Fruit fly (Drosophila melanogaster) whole organism, embryonic: Measurements from ENCODE around the gene arm.
A peak's percentile ranks its signal among the peaks of the same experiment; 100 is the strongest.

ENCODE experiments used
- Bgb ChIP-seq: fragments of 200-800 bp; sonication (Bioruptor generic); IDR thresholded peaks from 2 replicates; pipeline ENCODE4 v1.3.6; 2022; ENCODE audit warnings: missing biosample characterization, missing genetic modification characterization; ENCODE audit not compliant: partially characterized antibody
- CG10366 ChIP-seq: fragments of 200-800 bp; sonication (Bioruptor generic); IDR thresholded peaks from 2 replicates; pipeline ENCODE4 v1.3.6; 2022; ENCODE audit warnings: missing biosample characterization, missing genetic modification characterization
- CG10462 ChIP-seq: fragments of 200-800 bp; sonication (Bioruptor generic); optimal IDR thresholded peaks from 2 replicates; lab custom pipeline; 2016; ENCODE audit warnings: missing biosample characterization, missing genetic modification characterization
- CG11247 ChIP-seq: fragments of 200-800 bp; sonication (Bioruptor generic); IDR thresholded peaks from 2 replicates; pipeline ENCODE4 v1.3.6; 2022; ENCODE audit warnings: missing biosample characterization, missing genetic modification characterization
- CG13775 ChIP-seq: fragments of 200-800 bp; sonication (Bioruptor generic); optimal IDR thresholded peaks from 3 replicates; lab custom pipeline; 2017; ENCODE audit warnings: missing biosample characterization, mild to moderate bottlenecking, missing genetic modification characterization
- CG16815 ChIP-seq: fragments of 200-800 bp; sonication (Bioruptor generic); optimal IDR thresholded peaks from 3 replicates; lab custom pipeline; 2017; ENCODE audit warnings: missing biosample characterization, mild to moderate bottlenecking, missing genetic modification characterization
- CG16863 ChIP-seq: fragments of 200-800 bp; sonication (Bioruptor generic); optimal IDR thresholded peaks from 3 replicates; lab custom pipeline; 2016; ENCODE audit warnings: missing biosample characterization, missing genetic modification characterization
- CG18599 ChIP-seq: fragments of 200-800 bp; sonication (Bioruptor generic); optimal IDR thresholded peaks from 3 replicates; lab custom pipeline; 2017; ENCODE audit warnings: missing biosample characterization, missing genetic modification characterization, mild to moderate bottlenecking, moderate library complexity, missing genetic modification reagents
- CG2202 ChIP-seq: fragments of 200-800 bp; sonication (Bioruptor generic); optimal IDR thresholded peaks from 2 replicates; lab custom pipeline; 2018; ENCODE audit warnings: missing biosample characterization, mild to moderate bottlenecking, missing genetic modification characterization
- CG2678 ChIP-seq: fragments of 200-800 bp; sonication (Bioruptor generic); optimal IDR thresholded peaks from 3 replicates; lab custom pipeline; 2019; ENCODE audit warnings: missing biosample characterization, mild to moderate bottlenecking, missing genetic modification characterization, moderate library complexity
- CG2712 ChIP-seq: fragments of 200-800 bp; optimal IDR thresholded peaks from 3 replicates; lab custom pipeline; 2019; ENCODE audit warnings: missing biosample characterization, mild to moderate bottlenecking, missing genetic modification characterization, moderate library complexity
- CG30431 ChIP-seq: fragments of 200-800 bp; sonication (Bioruptor generic); optimal IDR thresholded peaks from 2 replicates; lab custom pipeline; 2017; ENCODE audit warnings: missing biosample characterization, missing genetic modification characterization
- CG31388 ChIP-seq: fragments of 200-800 bp; sonication (Bioruptor generic); optimal IDR thresholded peaks from 2 replicates; lab custom pipeline; 2016; ENCODE audit warnings: missing biosample characterization, missing genetic modification characterization
- CG33557 ChIP-seq: fragments of 200-800 bp; sonication (Bioruptor generic); optimal IDR thresholded peaks from 2 replicates; lab custom pipeline; 2019; ENCODE audit warnings: missing biosample characterization, mild to moderate bottlenecking, missing genetic modification characterization, moderate library complexity
- CG3726 ChIP-seq: fragments of 200-800 bp; sonication (Bioruptor generic); IDR thresholded peaks from 3 replicates; pipeline ENCODE4, ENCODE4 v1.3.6; 2022; ENCODE audit warnings: missing biosample characterization, missing genetic modification characterization
- CG5180 ChIP-seq: fragments of 200-800 bp; sonication (Bioruptor generic); optimal IDR thresholded peaks from 3 replicates; lab custom pipeline; 2017; ENCODE audit warnings: missing biosample characterization, missing genetic modification characterization, mild to moderate bottlenecking, moderate library complexity, missing genetic modification reagents
- CG6791 ChIP-seq: fragments of 200-800 bp; sonication (Bioruptor generic); IDR thresholded peaks from 3 replicates; pipeline ENCODE4 v1.3.6; 2022; ENCODE audit warnings: missing biosample characterization, missing genetic modification characterization; ENCODE audit not compliant: partially characterized antibody
- CG7556 ChIP-seq: fragments of 200-800 bp; sonication (Bioruptor generic); optimal IDR thresholded peaks from 2 replicates; lab custom pipeline; 2017; ENCODE audit warnings: missing biosample characterization, mild to moderate bottlenecking, missing genetic modification characterization
- CG8089 ChIP-seq: fragments of 200-800 bp; sonication (Bioruptor generic); optimal IDR thresholded peaks from 3 replicates; lab custom pipeline; 2016; ENCODE audit warnings: missing biosample characterization, missing genetic modification characterization
- CG8765 ChIP-seq: fragments of 200-800 bp; sonication (Bioruptor generic); IDR thresholded peaks from 2 replicates; pipeline ENCODE4 v1.3.6; 2022; ENCODE audit warnings: missing biosample characterization, missing genetic modification characterization
- CG9727 ChIP-seq: fragments of 200-800 bp; sonication (Bioruptor generic); optimal IDR thresholded peaks from 3 replicates; lab custom pipeline; 2017; ENCODE audit warnings: missing biosample characterization, mild to moderate bottlenecking, missing genetic modification characterization
- Camta ChIP-seq: fragments of 200-800 bp; sonication (Bioruptor generic); optimal IDR thresholded peaks from 2 replicates; lab custom pipeline; 2016; ENCODE audit warnings: missing biosample characterization, missing genetic modification characterization
- Chrac-16 ChIP-seq: fragments of 200-800 bp; sonication (Bioruptor generic); optimal IDR thresholded peaks from 3 replicates; lab custom pipeline; 2016; ENCODE audit warnings: missing biosample characterization, missing genetic modification characterization
- Drgx ChIP-seq: fragments of 200-800 bp; sonication (Bioruptor generic); IDR thresholded peaks from 2 replicates; pipeline ENCODE4 v1.3.6; 2022; ENCODE audit warnings: missing biosample characterization, missing genetic modification characterization
- GATAe ChIP-seq: fragments of 200-800 bp; sonication (Bioruptor generic); conservative IDR thresholded peaks from 2 replicates; pipeline ENCODE4 v1.3.6; 2022; ENCODE audit warnings: missing biosample characterization, missing genetic modification characterization
- Hey ChIP-seq: fragments of 200-800 bp; sonication (Bioruptor generic); optimal IDR thresholded peaks from 3 replicates; lab custom pipeline; 2018; ENCODE audit warnings: missing biosample characterization, mild to moderate bottlenecking, missing genetic modification characterization
- Kr ChIP-seq: fragments of 200-800 bp; sonication (Bioruptor generic); optimal IDR thresholded peaks from 2 replicates; lab custom pipeline; 2017; ENCODE audit warnings: missing biosample characterization, mild to moderate bottlenecking, missing genetic modification characterization
- Lim3 ChIP-seq: fragments of 200-800 bp; sonication (Bioruptor generic); IDR thresholded peaks from 2 replicates; pipeline ENCODE4 v1.3.6; 2022; ENCODE audit warnings: missing biosample characterization, missing genetic modification characterization
- MTF-1 ChIP-seq: fragments of 200-800 bp; sonication (Bioruptor generic); optimal IDR thresholded peaks from 2 replicates; lab custom pipeline; 2018; ENCODE audit warnings: missing biosample characterization, mild to moderate bottlenecking, missing genetic modification characterization, borderline replicate concordance
- Mes4 ChIP-seq: fragments of 200-800 bp; sonication (Bioruptor generic); optimal IDR thresholded peaks from 2 replicates; lab custom pipeline; 2016; ENCODE audit warnings: missing biosample characterization, missing genetic modification characterization
- Nf-YA ChIP-seq: fragments of 200-800 bp; sonication (Bioruptor generic); IDR thresholded peaks from 2 replicates; pipeline ENCODE4 v1.3.6; 2022; ENCODE audit warnings: missing biosample characterization, missing genetic modification characterization
- Spps ChIP-seq: fragments of 200-800 bp; sonication (Bioruptor generic); optimal IDR thresholded peaks from 2 replicates; lab custom pipeline; 2018; ENCODE audit warnings: missing biosample characterization, mild to moderate bottlenecking, missing genetic modification characterization
- amos ChIP-seq: fragments of 200-800 bp; sonication (Bioruptor generic); IDR thresholded peaks from 2 replicates; pipeline ENCODE4 v1.3.6; 2022; ENCODE audit warnings: missing biosample characterization, missing genetic modification characterization; ENCODE audit not compliant: partially characterized antibody
- cad ChIP-seq: fragments of >200 bp; optimal IDR thresholded peaks from 2 replicates; lab custom pipeline; 2017; ENCODE audit warnings: missing biosample characterization, missing genetic modification characterization
- cato ChIP-seq: fragments of 200-800 bp; sonication (Bioruptor generic); optimal IDR thresholded peaks from 2 replicates; lab custom pipeline; 2016; ENCODE audit warnings: missing biosample characterization, missing genetic modification characterization, borderline replicate concordance
- en ChIP-seq: fragments of 200-800 bp; sonication (Bioruptor generic); optimal IDR thresholded peaks from 2 replicates; lab custom pipeline; 2016; ENCODE audit warnings: missing biosample characterization, missing genetic modification characterization
- h ChIP-seq: fragments of >200 bp; optimal IDR thresholded peaks from 2 replicates; lab custom pipeline; 2017
- lab ChIP-seq: fragments of 200-800 bp; sonication (Bioruptor generic); optimal IDR thresholded peaks from 3 replicates; lab custom pipeline; 2017; ENCODE audit warnings: missing biosample characterization, missing genetic modification characterization, mild to moderate bottlenecking, moderate library complexity, missing genetic modification reagents
- nerfin-1 ChIP-seq: fragments of 200-800 bp; sonication (Bioruptor generic); optimal IDR thresholded peaks from 3 replicates; lab custom pipeline; 2019; ENCODE audit warnings: missing biosample characterization, mild to moderate bottlenecking, missing genetic modification characterization, moderate library complexity
- nmo ChIP-seq: fragments of 200-800 bp; sonication (Bioruptor generic); optimal IDR thresholded peaks from 2 replicates; lab custom pipeline; 2018; ENCODE audit warnings: missing biosample characterization, mild to moderate bottlenecking, missing genetic modification characterization, moderate library complexity
- otp ChIP-seq: fragments of 200-800 bp; sonication (Bioruptor generic); IDR thresholded peaks from 3 replicates; pipeline ENCODE4, ENCODE4 v1.3.6; 2022; ENCODE audit warnings: missing biosample characterization, missing genetic modification characterization
- pan ChIP-seq, 4 experiments: fragments of >200 bp in 3 of 4; fragments of 200-800 bp in 1 of 4; sonication (Bioruptor generic) in 1 of 4; optimal IDR thresholded peaks in 3 of 4; IDR thresholded peaks in 1 of 4; 2 replicates each; pipeline versions ENCODE4 v1.3.6 to Lab custom; 2017 to 2022; ENCODE audit warnings: missing biosample characterization in 2 of 4, missing genetic modification characterization in 2 of 4, mixed read lengths in 1 of 4
- shn ChIP-seq: fragments of 200-800 bp; sonication (Bioruptor generic); optimal IDR thresholded peaks from 3 replicates; lab custom pipeline; 2016; ENCODE audit warnings: missing biosample characterization, missing genetic modification characterization
- sima ChIP-seq: fragments of 200-800 bp; sonication (Bioruptor generic); optimal IDR thresholded peaks from 2 replicates; lab custom pipeline; 2016; ENCODE audit warnings: missing biosample characterization, missing genetic modification characterization
- sug ChIP-seq: fragments of 200-800 bp; optimal IDR thresholded peaks from 2 replicates; lab custom pipeline; 2019; ENCODE audit warnings: missing biosample characterization, mild to moderate bottlenecking, missing genetic modification characterization, moderate library complexity
- tgo ChIP-seq: fragments of 200-800 bp; sonication (Bioruptor generic); IDR thresholded peaks from 3 replicates; pipeline ENCODE4 v1.3.6; 2022; ENCODE audit warnings: missing biosample characterization, missing genetic modification characterization
- twi ChIP-seq: fragments of 200-800 bp; optimal IDR thresholded peaks from 2 replicates; lab custom pipeline; 2019; ENCODE audit warnings: missing biosample characterization, mild to moderate bottlenecking, missing genetic modification characterization, moderate library complexity
- unc-4 ChIP-seq: fragments of 200-800 bp; sonication (Bioruptor generic); IDR thresholded peaks from 2 replicates; pipeline ENCODE4 v1.3.6; 2022; ENCODE audit warnings: missing biosample characterization, missing genetic modification characterization; ENCODE audit not compliant: partially characterized antibody
- wek ChIP-seq: fragments of 200-800 bp; sonication (Bioruptor generic); optimal IDR thresholded peaks from 3 replicates; lab custom pipeline; 2018; ENCODE audit warnings: missing biosample characterization, mild to moderate bottlenecking, missing genetic modification characterization, moderate library complexity
- yki ChIP-seq: fragments of >200 bp; optimal IDR thresholded peaks from 3 replicates; lab custom pipeline; 2018
- zf30C ChIP-seq: fragments of 200-800 bp; sonication (Bioruptor generic); optimal IDR thresholded peaks from 3 replicates; lab custom pipeline; 2018; ENCODE audit warnings: missing biosample characterization, mild to moderate bottlenecking, missing genetic modification characterization

arm gene

DNA sequence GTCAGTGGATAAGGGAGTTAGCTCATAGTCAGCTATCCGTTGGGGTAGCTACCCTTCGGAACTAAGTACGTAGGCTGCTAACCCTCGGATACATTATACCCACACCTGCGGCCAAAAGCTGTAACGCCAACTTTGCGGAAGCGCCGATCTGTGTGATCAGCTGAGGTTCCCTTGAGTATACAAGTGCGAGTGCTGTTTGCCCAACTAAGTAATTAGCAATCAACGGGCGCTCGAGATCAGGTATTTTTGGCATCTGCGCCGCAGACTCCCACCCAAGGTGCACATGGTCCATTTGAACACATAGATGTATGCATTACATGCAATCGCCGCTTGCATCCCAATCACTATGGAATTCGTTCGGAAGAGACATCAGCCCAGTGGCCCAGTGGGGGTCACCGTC lies 46.4 kb downstream of the arm start (continued):
- TF ChIP-seq CG16863 (GFP tag; lab: Kevin White, UChicago) = no peak
- TF ChIP-seq CG3726 (GFP tag; lab: Robert Waterston, UW) = no peak
- TF ChIP-seq GATAe (GFP tag; lab: Robert Waterston, UW) = peak; percentile 34; the same call in 1 of the 2 replicates
- TF ChIP-seq CG13775 (GFP tag; lab: Kevin White, UChicago) = peak; percentile 5
- no peak for TF ChIP-seq twi
- TF ChIP-seq CG30431 (GFP tag; lab: Kevin White, UChicago) = no peak
- no peak for TF ChIP-seq Chrac-16 (GFP tag; lab: Kevin White, UChicago)
- TF ChIP-seq en (GFP tag; lab: Kevin White, UChicago) = no peak
- no peak for TF ChIP-seq CG10366 (GFP tag; lab: Robert Waterston, UW)
- no peak for TF ChIP-seq CG6791 (GFP tag; lab: Robert Waterston, UW)
- TF ChIP-seq Hey = peak; percentile 73
- TF ChIP-seq CG8089 (GFP tag; lab: Kevin White, UChicago) = peak; percentile 41
- TF ChIP-seq amos (GFP tag; lab: Robert Waterston, UW) = no peak
- TF ChIP-seq pan (optimal IDR thresholded peaks at IDR 0.05; lab: Kevin White, UChicago) = no peak
- peak in 1 of 2 experiments; percentile 46 for TF ChIP-seq pan (GFP tag; optimal IDR thresholded peaks at IDR 0.05 in 1 of 2, IDR thresholded peaks at IDR 0.05 in 1 of 2)
- TF ChIP-seq nerfin-1 = no peak
- TF ChIP-seq sug (tag; lab: Kevin White, UChicago) = peak; percentile 56
- peak; percentile 79 for TF ChIP-seq CG2678 (tag; lab: Kevin White, UChicago)
- no peak for TF ChIP-seq CG16815 (GFP tag; lab: Kevin White, UChicago)
- peak; percentile 16 for TF ChIP-seq shn (GFP tag; lab: Kevin White, UChicago)
- TF ChIP-seq CG31388 (GFP tag; lab: Kevin White, UChicago) = no peak
- TF ChIP-seq tgo (GFP tag; lab: Robert Waterston, UW) = peak; percentile 47; the same call in 1 of the 3 replicates
- no peak for TF ChIP-seq zf30C
- TF ChIP-seq nmo = no peak
- TF ChIP-seq Drgx = no peak
- TF ChIP-seq MTF-1 (GFP tag; lab: Kevin White, UChicago) = peak; percentile 60
- no peak for TF ChIP-seq CG10462 (GFP tag; lab: Kevin White, UChicago)
- TF ChIP-seq cato (GFP tag; lab: Kevin White, UChicago) = no peak
- TF ChIP-seq CG8765 (GFP tag; lab: Robert Waterston, UW) = no peak
- TF ChIP-seq cad (GFP tag; lab: Kevin White, UChicago) = no peak
- peak; percentile 59; the same call in 1 of the 3 replicates for TF ChIP-seq otp (GFP tag; lab: Robert Waterston, UW)
- no peak for TF ChIP-seq unc-4 (GFP tag; lab: Robert Waterston, UW)
- peak; percentile 97 for TF ChIP-seq lab (GFP tag; lab: Kevin White, UChicago)
- TF ChIP-seq Nf-YA (GFP tag; lab: Robert Waterston, UW) = peak; percentile 74
- no peak for TF ChIP-seq CG2202 (tag; lab: Kevin White, UChicago)
- peak; percentile 59 for TF ChIP-seq Camta (GFP tag; lab: Kevin White, UChicago)
- peak; percentile 32 for TF ChIP-seq sima (GFP tag; lab: Kevin White, UChicago)
- peak; percentile 78 for TF ChIP-seq CG11247
- TF ChIP-seq Lim3 (GFP tag; lab: Robert Waterston, UW) = no peak
- no peak for TF ChIP-seq Kr (GFP tag; lab: Kevin White, UChicago)
- TF ChIP-seq CG33557 (GFP tag; lab: Kevin White, UChicago) = no peak
- no peak for TF ChIP-seq h (lab: Kevin White, UChicago)
- peak; percentile 72 for TF ChIP-seq CG7556 (GFP tag; lab: Kevin White, UChicago)
- no peak for TF ChIP-seq Bgb (GFP tag; lab: Robert Waterston, UW)
- no peak for TF ChIP-seq yki (lab: Kevin White, UChicago)
- peak; percentile 96 for TF ChIP-seq CG18599 (GFP tag; lab: Kevin White, UChicago)
- TF ChIP-seq Spps (tag; lab: Kevin White, UChicago) = no peak
- peak; percentile 49 for TF ChIP-seq Mes4 (GFP tag; lab: Kevin White, UChicago)
- TF ChIP-seq CG9727 = peak; percentile 57
- TF ChIP-seq CG2712 = no peak
- peak; percentile 66 for TF ChIP-seq CG5180 (GFP tag; lab: Kevin White, UChicago)
- TF ChIP-seq wek (GFP tag; lab: Kevin White, UChicago) = peak; percentile 75
